Worm (Caenorhabditis elegans) whole organism, late embryonic: Measurements from ENCODE around the gene arx-5.

Source experiments
- ama-1 ChIP-seq: fragments of 150-350 bp; optimal IDR thresholded peaks from 2 replicates; lab custom pipeline; 2014
- lin-11 ChIP-seq: fragments of 200-800 bp; sonication (Bioruptor generic); optimal IDR thresholded peaks from 2 replicates; lab custom pipeline; 2018; ENCODE audit warnings: mild to moderate bottlenecking, missing genetic modification characterization, missing compliant biosample characterization
- nhr-232 ChIP-seq: sonication (generic microtip); optimal IDR thresholded peaks from 2 replicates; lab custom pipeline; 2016; ENCODE audit warnings: missing genetic modification characterization, missing compliant biosample characterization
- pqm-1 ChIP-seq: sonication (generic microtip); optimal IDR thresholded peaks from 2 replicates; lab custom pipeline; 2016; ENCODE audit warnings: missing genetic modification characterization, missing compliant biosample characterization
- sdc-2 ChIP-seq: sonication (generic microtip); optimal IDR thresholded peaks from 2 replicates; lab custom pipeline; 2016; ENCODE audit warnings: missing genotype, missing genetic modification characterization, missing compliant biosample characterization

DNA sequence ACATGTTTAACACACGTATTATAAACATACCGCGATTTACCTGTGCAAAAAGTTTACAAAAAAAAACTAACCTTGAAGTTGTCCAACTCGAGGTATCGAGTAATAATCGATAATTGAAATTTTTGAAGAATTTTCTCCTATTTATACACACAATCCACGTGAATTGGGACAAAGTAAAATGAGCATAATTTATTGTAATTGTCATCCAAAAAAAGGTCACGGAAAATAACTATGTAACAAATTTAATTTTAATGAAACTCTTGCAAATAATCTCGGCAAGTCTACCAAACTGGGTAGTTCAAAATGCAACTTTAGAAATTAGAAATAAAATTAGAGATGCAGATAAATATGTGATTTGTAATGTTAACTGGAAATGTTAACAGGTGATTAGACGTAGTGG is 37.5 kb upstream of the arx-5 start, which contains the start of gene Y37D8A.5:
- TF ChIP-seq nhr-232 (tag; lab: Kevin White, UChicago) (no peak), lin-11 (tag; lab: Kevin White, UChicago) (no peak), ama-1 (lab: Kevin White, UChicago) (no peak), pqm-1 (tag; lab: Kevin White, UChicago) (no peak), sdc-2 (tag; lab: Kevin White, UChicago) (no peak)
